Worm (Caenorhabditis elegans): ENCODE data around the gene ZK355.3.
A peak's percentile ranks its signal among the peaks of the same experiment; 100 is the strongest.

ZK355.3 gene

DNA sequence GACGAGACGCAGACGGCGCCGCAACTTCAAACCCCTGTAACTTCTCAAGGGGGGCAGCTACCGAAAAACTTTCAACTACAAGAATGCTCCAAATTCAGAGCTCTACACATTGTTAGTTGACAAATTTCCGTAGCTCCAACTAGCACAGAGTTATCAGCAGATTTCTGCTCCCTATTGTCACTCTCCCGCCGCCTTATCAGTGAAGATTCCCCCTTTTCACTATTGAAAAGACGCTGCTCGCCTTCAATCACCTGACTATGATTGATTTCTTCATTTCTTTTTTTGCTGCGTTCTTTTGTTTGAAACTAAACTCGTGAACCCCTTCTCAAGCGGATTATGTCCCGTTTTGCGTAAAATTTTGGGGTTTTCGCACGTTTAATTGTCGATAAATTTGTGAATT, 5.1 kb downstream of the ZK355.3 start (continued):
- peak; percentile 41 for TF ChIP-seq pqm-1 (tag; optimal IDR thresholded peaks at IDR 0.05)
- no peak for TF ChIP-seq lin-38 (GFP tag; IDR thresholded peaks at IDR 0.05)
- no peak for TF ChIP-seq daf-16 (GFP tag; optimal IDR thresholded peaks at IDR 0.05)
- TF ChIP-seq daf-16 (tag; optimal IDR thresholded peaks at IDR 0.05): peak; percentile 33
- no peak for TF ChIP-seq lin-39 (tag; optimal IDR thresholded peaks at IDR 0.05)
- no peak for TF ChIP-seq aly-2 (tag; optimal IDR thresholded peaks at IDR 0.05)
- TF ChIP-seq skn-1 (tag; optimal IDR thresholded peaks at IDR 0.05): no peak
- TF ChIP-seq jun-1 (tag; optimal IDR thresholded peaks at IDR 0.05): no peak
- TF ChIP-seq hlh-30 (tag; optimal IDR thresholded peaks at IDR 0.05; ENCODE audit: insufficient read depth): peak; percentile 45
- TF ChIP-seq arid-1 (GFP tag; conservative IDR thresholded peaks at IDR 0.05): no peak

DNA sequence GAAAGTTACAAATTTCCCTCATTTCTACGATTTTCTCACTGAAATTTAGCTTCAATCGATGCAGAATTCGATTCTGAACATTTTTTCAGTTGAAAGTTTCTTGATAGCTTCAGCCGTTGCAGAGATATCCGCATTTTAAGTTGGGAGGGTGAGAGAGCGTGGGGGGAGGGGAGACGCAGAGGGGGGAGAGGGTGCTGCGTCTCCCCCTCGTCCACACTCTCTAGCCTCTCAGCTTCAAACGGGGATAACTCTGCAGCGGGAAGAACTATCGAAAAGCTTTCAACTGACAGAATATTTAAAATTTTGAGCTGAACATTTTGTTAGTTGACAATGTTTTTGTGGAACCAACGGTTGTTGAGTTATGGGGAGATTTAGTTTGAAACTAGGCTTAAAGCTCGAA, 5.6 kb downstream of the ZK355.3 start:
- TF ChIP-seq D1046.2 (GFP tag; IDR thresholded peaks at IDR 0.05) (no peak), set-16 (GFP tag; IDR thresholded peaks at IDR 0.05) (peak; percentile 66)

DNA sequence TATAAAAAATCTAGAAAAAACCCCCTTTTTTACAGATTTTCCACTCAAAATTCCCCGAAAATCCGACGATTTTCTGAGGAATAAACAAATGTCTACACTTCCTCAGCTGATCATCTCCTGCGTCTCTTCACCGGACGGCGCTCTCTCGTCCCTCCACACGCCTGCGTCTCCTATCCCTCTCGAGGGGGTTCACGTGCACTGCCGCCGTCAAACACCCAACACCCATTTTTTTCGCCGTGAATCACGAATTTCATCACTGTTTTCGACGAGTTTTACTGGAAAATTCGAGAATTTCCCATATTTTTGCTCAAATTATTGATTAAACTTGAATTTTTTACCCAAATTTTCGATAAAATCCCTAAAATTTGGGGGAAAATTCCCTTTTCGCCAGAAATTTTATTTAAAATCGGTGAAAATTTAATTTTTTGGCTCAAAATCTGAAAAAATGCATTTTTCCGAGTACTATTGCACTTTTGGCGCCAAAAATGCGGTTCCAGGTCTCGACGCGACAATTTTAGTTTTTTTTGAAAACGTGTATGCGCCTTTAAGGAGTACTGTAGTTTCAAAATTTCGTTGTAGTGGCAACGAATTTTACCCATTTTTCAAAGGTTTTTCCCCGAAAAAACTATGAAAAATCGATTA, 6.5 kb downstream of the ZK355.3 start:
- TF ChIP-seq daf-12 (tag; optimal IDR thresholded peaks at IDR 0.05): no peak
- TF ChIP-seq daf-16 (GFP tag; optimal IDR thresholded peaks at IDR 0.05): peak; percentile 4 to 40
- TF ChIP-seq daf-16 (tag; optimal IDR thresholded peaks at IDR 0.05): peak; percentile 58
- no peak for TF ChIP-seq nhr-11 (tag; optimal IDR thresholded peaks at IDR 0.05)
- TF ChIP-seq hif-1 (tag; optimal IDR thresholded peaks at IDR 0.05): peak in 1 of 2 experiments; percentile 7
- peak; percentile 16 for TF ChIP-seq dpl-1 (GFP tag; optimal IDR thresholded peaks at IDR 0.05)
- TF ChIP-seq madf-9 (GFP tag; conservative IDR thresholded peaks at IDR 0.05): no peak
- no peak for TF ChIP-seq nhr-111 (GFP tag; optimal IDR thresholded peaks at IDR 0.05)
- TF ChIP-seq lin-38 (GFP tag; IDR thresholded peaks at IDR 0.05): peak; percentile 70
- no peak for TF ChIP-seq lir-3 (tag; optimal IDR thresholded peaks at IDR 0.05)
- TF ChIP-seq ztf-7 (tag; optimal IDR thresholded peaks at IDR 0.05): no peak
- no peak for TF ChIP-seq vab-7 (GFP tag; IDR thresholded peaks at IDR 0.05)
- TF ChIP-seq mxl-2 (GFP tag; conservative IDR thresholded peaks at IDR 0.05): no peak; the same call in 1 of the 2 replicates
- peak; percentile 97 for TF ChIP-seq hlh-30 (tag; optimal IDR thresholded peaks at IDR 0.05; ENCODE audit: insufficient read depth)
- TF ChIP-seq pha-4 (GFP tag; IDR thresholded peaks at IDR 0.05): peak; percentile 64; the same call in 1 of the 2 replicates
- no peak for TF ChIP-seq pha-4 (tag; optimal IDR thresholded peaks at IDR 0.05)
- no peak for TF ChIP-seq lim-7 (GFP tag; IDR thresholded peaks at IDR 0.05)
- peak; percentile 67; the same call in 1 of the 2 replicates for TF ChIP-seq arid-1 (GFP tag; conservative IDR thresholded peaks at IDR 0.05)
- peak; percentile 41; the same call in 1 of the 2 replicates for TF ChIP-seq tra-1 (GFP tag; IDR thresholded peaks at IDR 0.05)
- TF ChIP-seq Y5F2A.4 (GFP tag; optimal IDR thresholded peaks at IDR 0.05): peak; percentile 37
- TF ChIP-seq zfp-2 (tag; optimal IDR thresholded peaks at IDR 0.05): no peak
- TF ChIP-seq nhr-237 (tag; optimal IDR thresholded peaks at IDR 0.05): no peak
- TF ChIP-seq jun-1 (tag; optimal IDR thresholded peaks at IDR 0.05): no peak
- no peak for TF ChIP-seq R02D3.7 (tag; optimal IDR thresholded peaks at IDR 0.05)
- TF ChIP-seq aly-2 (tag; optimal IDR thresholded peaks at IDR 0.05): no peak
- TF ChIP-seq lin-15B (tag; optimal IDR thresholded peaks at IDR 0.05): no peak
- no peak for TF ChIP-seq ceh-44 (GFP tag; IDR thresholded peaks at IDR 0.05)
- no peak for TF ChIP-seq ztf-11 (tag; optimal IDR thresholded peaks at IDR 0.05)
- 0 out of 2 replicates have a peak, but pooled peaks have one; percentile 6 for TF ChIP-seq zfp-3 (GFP tag; conservative IDR thresholded peaks at IDR 0.05)
- TF ChIP-seq nhr-48 (tag; optimal IDR thresholded peaks at IDR 0.05): peak; percentile 60
- no peak for TF ChIP-seq ceh-62 (tag; optimal IDR thresholded peaks at IDR 0.05)
- no peak for TF ChIP-seq F26F4.8 (GFP tag; conservative IDR thresholded peaks at IDR 0.05)
- TF ChIP-seq lin-39 (tag; optimal IDR thresholded peaks at IDR 0.05): no peak
- no peak for TF ChIP-seq nhr-10 (tag; optimal IDR thresholded peaks at IDR 0.05)
- peak; percentile 69 for TF ChIP-seq mes-2 (tag; optimal IDR thresholded peaks at IDR 0.05; ENCODE audit: poor library complexity, severe bottlenecking)
- TF ChIP-seq snpc-4 (tag; optimal IDR thresholded peaks at IDR 0.05): no peak
- peak; percentile 79 for TF ChIP-seq hmg-1.1 (GFP tag; IDR thresholded peaks at IDR 0.05)
- TF ChIP-seq Y48G9A.11 (GFP tag; IDR thresholded peaks at IDR 0.05): no peak
- peak; percentile 49 for TF ChIP-seq dmd-6 (GFP tag; IDR thresholded peaks at IDR 0.05)
- peak; percentile 76 to 91 for TF ChIP-seq mdl-1 (tag; optimal IDR thresholded peaks at IDR 0.05)
- TF ChIP-seq ceh-82 (tag; optimal IDR thresholded peaks at IDR 0.05): no peak
- TF ChIP-seq Y75B8A.6 (GFP tag; IDR thresholded peaks at IDR 0.05): no peak
